Fruit fly (Drosophila melanogaster): ENCODE data around the gene CG32109.
A peak's percentile ranks its signal among the peaks of the same experiment; 100 is the strongest.

Gene CG32109

DNA sequence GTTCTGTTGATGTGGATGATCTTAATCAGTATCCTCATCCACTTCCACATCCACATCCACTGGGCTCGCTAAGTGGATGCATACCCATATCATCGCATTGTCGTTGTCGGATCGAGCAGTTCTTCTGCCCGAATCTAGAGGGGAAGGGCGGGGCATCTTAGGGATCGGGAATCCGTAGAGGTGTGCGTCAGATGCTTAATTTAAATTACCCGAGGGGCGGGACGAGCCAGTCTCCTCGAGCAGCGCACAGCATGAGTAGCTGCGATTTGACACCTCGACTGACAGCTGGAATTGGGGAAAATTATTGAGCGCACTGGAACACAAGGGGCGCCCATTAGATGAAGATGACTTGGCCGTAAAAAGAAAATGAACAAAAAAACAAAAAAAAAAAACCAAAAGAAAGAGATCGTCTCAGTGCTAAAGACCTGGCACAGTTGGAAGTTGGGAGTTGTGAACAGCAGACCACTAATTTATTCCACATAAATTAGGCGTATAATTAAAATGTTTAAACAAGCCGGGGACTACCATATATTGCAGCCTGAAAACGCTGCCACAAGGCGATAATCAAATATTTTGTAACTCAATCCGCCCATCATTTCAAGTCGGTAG is 30.5 kb upstream of the CG32109 start (continued):
- no peak for TF ChIP-seq CG11695 (GFP tag; IDR thresholded peaks at IDR 0.05)
- no peak for TF ChIP-seq CG18011 (GFP tag; optimal IDR thresholded peaks at IDR 0.05)
- TF ChIP-seq CG1602 (GFP tag; optimal IDR thresholded peaks at IDR 0.05) = no peak
- TF ChIP-seq fu2 (GFP tag; optimal IDR thresholded peaks at IDR 0.05) = no peak
- TF ChIP-seq bbx (GFP tag; IDR thresholded peaks at IDR 0.05; ENCODE audit: partially characterized antibody) = peak; percentile 17; the same call in 1 of the 2 replicates
- TF ChIP-seq sens (GFP tag) = peak; percentile 63
- no peak for TF ChIP-seq zfh2 (GFP tag; optimal IDR thresholded peaks at IDR 0.05)
- no peak for TF ChIP-seq MTF-1 (GFP tag; optimal IDR thresholded peaks at IDR 0.05; ENCODE audit: borderline replicate concordance)
- TF ChIP-seq CG43689 (GFP tag; IDR thresholded peaks at IDR 0.05) = no peak
- no peak for TF ChIP-seq NfI (GFP tag; optimal IDR thresholded peaks at IDR 0.05)
- TF ChIP-seq CG11504 (tag; optimal IDR thresholded peaks at IDR 0.05) = no peak
- no peak for TF ChIP-seq nerfin-2 (GFP tag; IDR thresholded peaks at IDR 0.05; ENCODE audit: partially characterized antibody)
- TF ChIP-seq Hr39 (optimal IDR thresholded peaks at IDR 0.05) = no peak
- no peak for TF ChIP-seq ara (GFP tag; IDR thresholded peaks at IDR 0.05)
- TF ChIP-seq CG4282 (GFP tag; optimal IDR thresholded peaks at IDR 0.05) = no peak
- TF ChIP-seq CG3163 (GFP tag; optimal IDR thresholded peaks at IDR 0.05) = no peak
- no peak for TF ChIP-seq bab2 (GFP tag; optimal IDR thresholded peaks at IDR 0.05)
- no peak for TF ChIP-seq Poxn (GFP tag; IDR thresholded peaks at IDR 0.05)
- TF ChIP-seq ssp (GFP tag; IDR thresholded peaks at IDR 0.05) = no peak
- peak; percentile 45 for TF ChIP-seq odd (GFP tag; optimal IDR thresholded peaks at IDR 0.05)
- 0 out of 3 replicates have a peak, but pooled peaks have one; percentile 5 for TF ChIP-seq CG11456 (GFP tag; IDR thresholded peaks at IDR 0.05)
- TF ChIP-seq twi (tag; optimal IDR thresholded peaks at IDR 0.05) = peak; percentile 5
- TF ChIP-seq CG2199 (GFP tag; IDR thresholded peaks at IDR 0.05) = peak; percentile 88
- TF ChIP-seq CG8765 (GFP tag; IDR thresholded peaks at IDR 0.05) = no peak
- TF ChIP-seq CG10366 (GFP tag; IDR thresholded peaks at IDR 0.05) = no peak
- TF ChIP-seq CG17802 (tag; optimal IDR thresholded peaks at IDR 0.05) = no peak
- no peak for TF ChIP-seq NC2β (GFP tag; optimal IDR thresholded peaks at IDR 0.05)
- TF ChIP-seq trem (tag; optimal IDR thresholded peaks at IDR 0.05) = no peak
- TF ChIP-seq NK7.1 (GFP tag; optimal IDR thresholded peaks at IDR 0.05) = no peak
- peak; percentile 66 for TF ChIP-seq vvl (GFP tag; IDR thresholded peaks at IDR 0.05)
- TF ChIP-seq cas (GFP tag; IDR thresholded peaks at IDR 0.05) = no peak
- TF ChIP-seq sim (GFP tag; IDR thresholded peaks at IDR 0.05) = no peak
- TF ChIP-seq CG1832 (GFP tag; optimal IDR thresholded peaks at IDR 0.05) = no peak
- no peak for TF ChIP-seq al (GFP tag; IDR thresholded peaks at IDR 0.05)
- TF ChIP-seq Stat92E (GFP tag; optimal IDR thresholded peaks at IDR 0.05) = no peak
- no peak for TF ChIP-seq Neu2 (GFP tag; optimal IDR thresholded peaks at IDR 0.05; ENCODE audit: borderline replicate concordance)
- TF ChIP-seq Sry-β (GFP tag; optimal IDR thresholded peaks at IDR 0.05) = no peak
- TF ChIP-seq dati (GFP tag; IDR thresholded peaks at IDR 0.05) = no peak
- TF ChIP-seq Hey (tag; optimal IDR thresholded peaks at IDR 0.05) = no peak
- TF ChIP-seq psq (GFP tag; optimal IDR thresholded peaks at IDR 0.05) = no peak
- no peak for TF ChIP-seq sens-2 (GFP tag; IDR thresholded peaks at IDR 0.05)
- no peak for TF ChIP-seq CG33213 (GFP tag; optimal IDR thresholded peaks at IDR 0.05)
- TF ChIP-seq pb (GFP tag; optimal IDR thresholded peaks at IDR 0.05) = no peak
- TF ChIP-seq Hmx (GFP tag; optimal IDR thresholded peaks at IDR 0.05) = no peak
- no peak for TF ChIP-seq ci (GFP tag; IDR thresholded peaks at IDR 0.05)
- no peak for TF ChIP-seq Oaz (GFP tag; IDR thresholded peaks at IDR 0.05)
- no peak for TF ChIP-seq fd3F (GFP tag; optimal IDR thresholded peaks at IDR 0.05)
- no peak for TF ChIP-seq CG6791 (GFP tag; IDR thresholded peaks at IDR 0.05; ENCODE audit: partially characterized antibody)
- TF ChIP-seq CG3838 (GFP tag; optimal IDR thresholded peaks at IDR 0.05) = no peak
- TF ChIP-seq sob (GFP tag; IDR thresholded peaks at IDR 0.05) = no peak
- TF ChIP-seq CG2129 (GFP tag; IDR thresholded peaks at IDR 0.05; ENCODE audit: partially characterized antibody) = no peak
- TF ChIP-seq CG7786 (GFP tag; optimal IDR thresholded peaks at IDR 0.05) = no peak
